Worm (Caenorhabditis elegans) whole organism, L1 larva: ENCODE data around the gene F53C11.5.

Experiments
- F16B12.6 ChIP-seq: fragments of 150-350 bp; optimal IDR thresholded peaks from 2 replicates; lab custom pipeline; 2014; ENCODE audit warnings: missing biosample characterization, missing genetic modification characterization
- alr-1 ChIP-seq: fragments of 200-800 bp; sonication (Bioruptor generic); optimal IDR thresholded peaks from 2 replicates; lab custom pipeline; 2018; ENCODE audit warnings: borderline replicate concordance, mild to moderate bottlenecking, missing genetic modification characterization, missing compliant biosample characterization
- aly-2 ChIP-seq: fragments of 150-350 bp; optimal IDR thresholded peaks from 2 replicates; lab custom pipeline; 2014; ENCODE audit warnings: missing biosample characterization, missing genetic modification characterization
- ama-1 ChIP-seq: fragments of 150-350 bp; optimal IDR thresholded peaks from 2 replicates; lab custom pipeline; 2014
- blmp-1 ChIP-seq: fragments of 150-350 bp; optimal IDR thresholded peaks from 2 replicates; lab custom pipeline; 2014; ENCODE audit warnings: missing biosample characterization, missing genetic modification characterization
- ceh-8 ChIP-seq: fragments of 200-800 bp; sonication (Bioruptor generic); optimal IDR thresholded peaks from 2 replicates; lab custom pipeline; 2018; ENCODE audit warnings: mild to moderate bottlenecking, missing genetic modification characterization, moderate library complexity, missing compliant biosample characterization
- ceh-82 ChIP-seq, 3 experiments: fragments of 150-350 bp in 1 of 3; sonication (generic microtip) in 2 of 3; optimal IDR thresholded peaks; 2 replicates each; lab custom pipeline; 2014 to 2017; ENCODE audit warnings: missing biosample characterization in 3 of 3, missing genetic modification characterization in 3 of 3
- ceh-90 ChIP-seq: sonication (generic microtip); optimal IDR thresholded peaks from 2 replicates; lab custom pipeline; 2016; ENCODE audit warnings: missing genetic modification characterization, missing compliant biosample characterization
- dpl-1 ChIP-seq, 3 experiments: fragments of 150-350 bp in 2 of 3; sonication (generic microtip) in 1 of 3; optimal IDR thresholded peaks; 2 replicates each; lab custom pipeline; 2014 to 2017; ENCODE audit warnings: missing biosample characterization in 3 of 3, missing genetic modification characterization in 3 of 3, missing genetic modification reagents in 3 of 3
- efl-1 ChIP-seq, 4 experiments: fragments of 150-350 bp; optimal IDR thresholded peaks in 3 of 4; peaks in 1 of 4; 1 replicate in 1 of 4; 2 replicates in 3 of 4; lab custom pipeline; 2014; ENCODE audit warnings: missing biosample characterization in 2 of 4, missing genetic modification characterization in 2 of 4, missing genetic modification reagents in 2 of 4
- egl-27 ChIP-seq, 2 experiments: fragments of 150-350 bp in 1 of 2; sonication (generic microtip); optimal IDR thresholded peaks; 3 replicates each; lab custom pipeline; 2017 to 2018; ENCODE audit warnings: missing biosample characterization in 2 of 2, missing genetic modification characterization in 2 of 2, missing genetic modification reagents in 2 of 2
- elt-2 ChIP-seq: sonication (generic microtip); optimal IDR thresholded peaks from 2 replicates; lab custom pipeline; 2016; ENCODE audit warnings: missing genetic modification characterization, mild to moderate bottlenecking, inconsistent platforms, missing compliant biosample characterization, missing genetic modification reagents
- fkh-10 ChIP-seq: sonication (generic microtip); optimal IDR thresholded peaks from 2 replicates; lab custom pipeline; 2017; ENCODE audit warnings: missing biosample characterization, missing genetic modification reagents, missing genetic modification characterization
- fkh-4 ChIP-seq: sonication (generic microtip); optimal IDR thresholded peaks from 2 replicates; lab custom pipeline; 2016; ENCODE audit warnings: missing compliant biosample characterization, missing genetic modification characterization, borderline replicate concordance
- fkh-8 ChIP-seq: sonication (generic microtip); optimal IDR thresholded peaks from 2 replicates; lab custom pipeline; 2016; ENCODE audit warnings: mild to moderate bottlenecking, missing genetic modification characterization, missing compliant biosample characterization
- fos-1 ChIP-seq: fragments of 150-350 bp; optimal IDR thresholded peaks from 2 replicates; lab custom pipeline; 2014; ENCODE audit warnings: missing biosample characterization, missing genetic modification characterization
- grh-1 ChIP-seq: fragments of 200-800 bp; sonication (Bioruptor generic); IDR thresholded peaks from 2 replicates; pipeline ENCODE4 v1.3.6; 2022; ENCODE audit warnings: missing genetic modification reagents, missing genetic modification characterization, missing compliant biosample characterization
- hlh-17 ChIP-seq: fragments of 200-800 bp; sonication (Bioruptor generic); optimal IDR thresholded peaks from 2 replicates; lab custom pipeline; 2018; ENCODE audit warnings: missing genetic modification characterization, mild to moderate bottlenecking, missing compliant biosample characterization, moderate library complexity, borderline replicate concordance
- hlh-4 ChIP-seq: sonication (generic microtip); optimal IDR thresholded peaks from 2 replicates; lab custom pipeline; 2016; ENCODE audit warnings: mild to moderate bottlenecking, missing genetic modification characterization, missing compliant biosample characterization
- hpl-2 ChIP-seq: fragments of 150-350 bp; optimal IDR thresholded peaks from 2 replicates; lab custom pipeline; 2014; ENCODE audit warnings: missing biosample characterization, missing genetic modification reagents, missing genetic modification characterization
- irx-1 ChIP-seq: sonication (generic microtip); optimal IDR thresholded peaks from 2 replicates; lab custom pipeline; 2016; ENCODE audit warnings: missing genetic modification characterization, missing compliant biosample characterization
- isw-1 ChIP-seq: fragments of 200-800 bp; sonication (Bioruptor generic); IDR thresholded peaks from 2 replicates; pipeline ENCODE4 v1.3.6; 2022; ENCODE audit warnings: missing genetic modification characterization, missing compliant biosample characterization
- jun-1 ChIP-seq: fragments of 150-350 bp; optimal IDR thresholded peaks from 2 replicates; lab custom pipeline; 2014; ENCODE audit warnings: missing biosample characterization, missing genetic modification reagents, missing genetic modification characterization
- lin-14 ChIP-seq: fragments of 200-800 bp; sonication (Bioruptor generic); optimal IDR thresholded peaks from 2 replicates; lab custom pipeline; 2018; ENCODE audit warnings: mild to moderate bottlenecking, missing genetic modification characterization, moderate library complexity, missing compliant biosample characterization
- lin-15B ChIP-seq: fragments of 150-350 bp; sonication (generic microtip); optimal IDR thresholded peaks from 3 replicates; lab custom pipeline; 2014; ENCODE audit warnings: missing biosample characterization, missing genetic modification characterization
- lir-3 ChIP-seq: sonication (generic microtip); optimal IDR thresholded peaks from 2 replicates; lab custom pipeline; 2016; ENCODE audit warnings: mild to moderate bottlenecking, missing genetic modification characterization, moderate library complexity, missing compliant biosample characterization; ENCODE audit not compliant: poor library complexity
- mab-9 ChIP-seq: fragments of 200-800 bp; sonication (Bioruptor generic); IDR thresholded peaks from 2 replicates; pipeline ENCODE4 v1.3.6; 2022; ENCODE audit warnings: missing genetic modification reagents, missing genetic modification characterization, missing compliant biosample characterization
- mdl-1 ChIP-seq, 2 experiments: fragments of 150-350 bp; optimal IDR thresholded peaks; 2 replicates each; lab custom pipeline; 2014 to 2017; ENCODE audit warnings: missing biosample characterization in 2 of 2, missing genetic modification characterization in 2 of 2, inconsistent platforms in 1 of 2
- mef-2 ChIP-seq: fragments of 150-350 bp; optimal IDR thresholded peaks from 2 replicates; lab custom pipeline; 2014; ENCODE audit warnings: missing biosample characterization, missing genetic modification characterization
- mep-1 ChIP-seq: fragments of 150-350 bp; optimal IDR thresholded peaks from 2 replicates; lab custom pipeline; 2014; ENCODE audit warnings: missing biosample characterization, missing genetic modification characterization
- nhr-11 ChIP-seq: fragments of 150-350 bp; optimal IDR thresholded peaks from 2 replicates; lab custom pipeline; 2014; ENCODE audit warnings: missing biosample characterization, missing genetic modification characterization
- nhr-19 ChIP-seq: fragments of 200-800 bp; sonication (Bioruptor generic); conservative IDR thresholded peaks from 2 replicates; pipeline ENCODE4 v1.3.6; 2022; ENCODE audit warnings: missing genetic modification characterization, missing compliant biosample characterization
- nhr-20 ChIP-seq: sonication (generic microtip); optimal IDR thresholded peaks from 2 replicates; lab custom pipeline; 2016; ENCODE audit warnings: mild to moderate bottlenecking, missing genetic modification characterization, missing compliant biosample characterization
- nhr-47 ChIP-seq: sonication (generic microtip); optimal IDR thresholded peaks from 2 replicates; lab custom pipeline; 2016; ENCODE audit warnings: mild to moderate bottlenecking, missing genetic modification characterization, moderate library complexity, missing compliant biosample characterization
- nhr-71 ChIP-seq: sonication (generic microtip); optimal IDR thresholded peaks from 2 replicates; lab custom pipeline; 2016; ENCODE audit warnings: mild to moderate bottlenecking, missing genetic modification characterization, moderate library complexity, missing compliant biosample characterization
- nhr-90 ChIP-seq: sonication (generic microtip); optimal IDR thresholded peaks from 2 replicates; lab custom pipeline; 2016; ENCODE audit warnings: mild to moderate bottlenecking, missing genetic modification characterization, missing compliant biosample characterization; ENCODE audit not compliant: poor library complexity
- pax-3 ChIP-seq: fragments of 200-800 bp; sonication (Bioruptor generic); optimal IDR thresholded peaks from 2 replicates; lab custom pipeline; 2018; ENCODE audit warnings: mild to moderate bottlenecking, missing genetic modification characterization, moderate library complexity, missing compliant biosample characterization
- snpc-4 ChIP-seq: fragments of 150-350 bp; optimal IDR thresholded peaks from 2 replicates; lab custom pipeline; 2014; ENCODE audit warnings: missing biosample characterization, missing genetic modification characterization
- sup-37 ChIP-seq: fragments of 200-800 bp; sonication (Bioruptor generic); optimal IDR thresholded peaks from 2 replicates; lab custom pipeline; 2018; ENCODE audit warnings: mild to moderate bottlenecking, missing genetic modification characterization, missing compliant biosample characterization
- swsn-7 ChIP-seq: sonication (generic microtip); optimal IDR thresholded peaks from 2 replicates; lab custom pipeline; 2016; ENCODE audit warnings: missing genetic modification characterization, missing compliant biosample characterization
- tbx-2 ChIP-seq: sonication (generic microtip); optimal IDR thresholded peaks from 2 replicates; lab custom pipeline; 2016; ENCODE audit warnings: missing genetic modification characterization, missing compliant biosample characterization
- unc-130 ChIP-seq: fragments of 150-350 bp; optimal IDR thresholded peaks from 2 replicates; lab custom pipeline; 2017; ENCODE audit warnings: missing biosample characterization, missing genetic modification characterization, inconsistent platforms
- unc-86 ChIP-seq: sonication (generic microtip); optimal IDR thresholded peaks from 2 replicates; lab custom pipeline; 2016; ENCODE audit warnings: missing genetic modification characterization, missing compliant biosample characterization
- unc-98 ChIP-seq: fragments of 200-800 bp; sonication (Bioruptor generic); IDR thresholded peaks from 2 replicates; pipeline ENCODE4 v1.3.6; 2022; ENCODE audit warnings: missing genetic modification characterization, missing compliant biosample characterization
- ztf-11 ChIP-seq, 2 experiments: sonication (generic microtip); optimal IDR thresholded peaks; 2 replicates each; lab custom pipeline; 2016 to 2017; ENCODE audit warnings: missing genetic modification characterization in 2 of 2, missing biosample characterization in 1 of 2, missing compliant biosample characterization in 1 of 2

The F53C11.5 gene

ce11 chrV:13812931-13813330 is 25.6 kb downstream of the F53C11.5 start, which contains the start of gene ceh-24:
TSS of gene ceh-24 (plus strand) at chrV:13813231.
- TF ChIP-seq fos-1 (tag; lab: Kevin White, UChicago), result no peak
- TF ChIP-seq hlh-17 (GFP tag; lab: Kevin White, UChicago), result no peak
- no peak for TF ChIP-seq lin-15B (tag; lab: Kevin White, UChicago)
- TF ChIP-seq nhr-11 (tag; lab: Kevin White, UChicago), result no peak
- TF ChIP-seq grh-1 (GFP tag; lab: Robert Waterston, UW), result no peak
- no peak for TF ChIP-seq mep-1 (tag; lab: Kevin White, UChicago)
- TF ChIP-seq pax-3, result no peak
- no peak for TF ChIP-seq fkh-10 (GFP tag; lab: Kevin White, UChicago)
- TF ChIP-seq efl-1 (optimal IDR thresholded peaks at IDR 0.05; lab: Kevin White, UChicago), result no peak
- TF ChIP-seq efl-1 (GFP tag; optimal IDR thresholded peaks at IDR 0.05 in 1 of 2; lab: Kevin White, UChicago), result no peak
- TF ChIP-seq mdl-1 (tag; optimal IDR thresholded peaks at IDR 0.05; lab: Kevin White, UChicago), result no peak
- TF ChIP-seq ztf-11 (tag; optimal IDR thresholded peaks at IDR 0.05; lab: Kevin White, UChicago), result no peak
- TF ChIP-seq ceh-90, result no peak
- TF ChIP-seq tbx-2, result no peak
- TF ChIP-seq, all 84 proteins: peak for 0

ce11 chrV:13816877-13817276 is 29.5 kb downstream of the F53C11.5 start, which contains the start of gene F55B12.2:
TSS of gene F55B12.2 (minus strand) at chrV:13816977.
- no peak for TF ChIP-seq mef-2
- TF ChIP-seq dpl-1 (GFP tag; optimal IDR thresholded peaks at IDR 0.05; lab: Kevin White, UChicago), result no peak
- TF ChIP-seq efl-1 (optimal IDR thresholded peaks at IDR 0.05; lab: Kevin White, UChicago), result no peak
- no peak for TF ChIP-seq efl-1 (GFP tag; optimal IDR thresholded peaks at IDR 0.05 in 1 of 2; lab: Kevin White, UChicago)
- TF ChIP-seq aly-2, result no peak
- TF ChIP-seq ceh-8 (GFP tag; lab: Kevin White, UChicago), result no peak
- TF ChIP-seq ama-1 (lab: Kevin White, UChicago), result no peak
- no peak for TF ChIP-seq isw-1 (GFP tag; lab: Robert Waterston, UW)
- TF ChIP-seq mab-9 (GFP tag; lab: Robert Waterston, UW), result no peak
- no peak for TF ChIP-seq hpl-2
- TF ChIP-seq sup-37, result no peak
- TF ChIP-seq, all 84 proteins: peak for 0

ce11 chrV:13818824-13819408 is 31.6 kb downstream of the F53C11.5 start, which contains the start of gene sel-10:
TSS of gene sel-10 (plus strand) at chrV:13819361.
- peak; percentile 87 for TF ChIP-seq nhr-71 (tag; lab: Kevin White, UChicago)
- TF ChIP-seq unc-130 (tag; lab: Kevin White, UChicago), result peak; percentile 80
- peak; percentile 87 for TF ChIP-seq nhr-47
- TF ChIP-seq egl-27 (tag; optimal IDR thresholded peaks at IDR 0.05; lab: Kevin White, UChicago), result no peak
- TF ChIP-seq nhr-90 (tag; lab: Kevin White, UChicago), result peak; percentile 79
- peak; percentile 71 for TF ChIP-seq fkh-8 (tag; lab: Kevin White, UChicago)
- TF ChIP-seq blmp-1, result peak; percentile 55
- TF ChIP-seq lir-3, result peak; percentile 57
- no peak for TF ChIP-seq fkh-4 (tag; lab: Kevin White, UChicago)
- no peak for TF ChIP-seq unc-98 (GFP tag; lab: Robert Waterston, UW)
- TF ChIP-seq nhr-11 (tag; lab: Kevin White, UChicago), result peak; percentile 9
- TF ChIP-seq jun-1 (tag; lab: Kevin White, UChicago), result peak; percentile 50
- TF ChIP-seq ztf-11 (tag; optimal IDR thresholded peaks at IDR 0.05; lab: Kevin White, UChicago), result peak in 1 of 2 experiments; percentile 0
- peak; percentile 75 to 81 for TF ChIP-seq efl-1 (optimal IDR thresholded peaks at IDR 0.05; lab: Kevin White, UChicago)
- peak; percentile 71 to 98 for TF ChIP-seq efl-1 (GFP tag; optimal IDR thresholded peaks at IDR 0.05 in 1 of 2; lab: Kevin White, UChicago)
- peak; percentile 49 for TF ChIP-seq ceh-90
- no peak for TF ChIP-seq ama-1 (lab: Kevin White, UChicago)
- peak; percentile 64 for TF ChIP-seq irx-1 (tag; lab: Kevin White, UChicago)
- TF ChIP-seq snpc-4 (tag; lab: Kevin White, UChicago), result peak; percentile 73
- peak; percentile 67 to 85 (median 70) for TF ChIP-seq ceh-82 (tag; optimal IDR thresholded peaks at IDR 0.05; lab: Kevin White, UChicago)
- TF ChIP-seq hlh-4 (tag; lab: Kevin White, UChicago), result no peak
- TF ChIP-seq sup-37, result peak; percentile 6
- peak; percentile 61 for TF ChIP-seq ceh-8 (GFP tag; lab: Kevin White, UChicago)
- TF ChIP-seq tbx-2, result peak; percentile 77
- TF ChIP-seq F16B12.6 (tag; lab: Kevin White, UChicago), result peak; percentile 2
- TF ChIP-seq swsn-7 (tag; lab: Kevin White, UChicago), result peak; percentile 85
- TF ChIP-seq unc-86 (tag; lab: Kevin White, UChicago), result peak; percentile 74
- TF ChIP-seq elt-2 (tag; lab: Kevin White, UChicago), result peak; percentile 43
- TF ChIP-seq nhr-20 (tag; lab: Kevin White, UChicago), result peak; percentile 83
- peak; percentile 15; the same call in 1 of the 2 replicates for TF ChIP-seq grh-1 (GFP tag; lab: Robert Waterston, UW)
- TF ChIP-seq alr-1, result no peak
- TF ChIP-seq lin-14 (GFP tag; lab: Kevin White, UChicago), result peak; percentile 88
- peak; percentile 82 for TF ChIP-seq nhr-19 (GFP tag; lab: Robert Waterston, UW)
- TF ChIP-seq lin-15B (tag; lab: Kevin White, UChicago), result peak; percentile 63
